Worm (Caenorhabditis elegans) whole organism, late embryonic: ENCODE data around the gene mrps-17.

Experiments used
- K09A11.1 ChIP-seq: sonication (generic microtip); optimal IDR thresholded peaks from 2 replicates; lab custom pipeline; 2017; ENCODE audit warnings: antibody characterized with exemption, mild to moderate bottlenecking, missing genetic modification characterization, missing compliant biosample characterization; ENCODE audit not compliant: insufficient read depth
- ceh-31 ChIP-seq: sonication (generic microtip); optimal IDR thresholded peaks from 2 replicates; lab custom pipeline; 2016; ENCODE audit warnings: missing genetic modification characterization, missing compliant biosample characterization
- ceh-45 ChIP-seq: fragments of 200-800 bp; sonication (Bioruptor generic); IDR thresholded peaks from 2 replicates; pipeline ENCODE4 v1.3.6; 2022; ENCODE audit warnings: missing genetic modification reagents, missing genetic modification characterization, missing compliant biosample characterization
- madf-2 ChIP-seq: sonication (generic microtip); optimal IDR thresholded peaks from 2 replicates; lab custom pipeline; 2017; ENCODE audit warnings: missing genetic modification characterization, missing compliant biosample characterization
- odd-2 ChIP-seq: sonication (generic microtip); optimal IDR thresholded peaks from 2 replicates; lab custom pipeline; 2017; ENCODE audit warnings: antibody characterized with exemption, mild to moderate bottlenecking, missing genetic modification characterization, missing compliant biosample characterization
- ttx-3 ChIP-seq: sonication (generic microtip); optimal IDR thresholded peaks from 2 replicates; lab custom pipeline; 2016; ENCODE audit warnings: missing genetic modification reagents, missing genetic modification characterization, missing compliant biosample characterization
- unc-3 ChIP-seq, 2 experiments: fragments of 200-800 bp in 1 of 2; sonication (Bioruptor generic) in 1 of 2; sonication (generic microtip) in 1 of 2; conservative IDR thresholded peaks in 1 of 2; optimal IDR thresholded peaks in 1 of 2; 2 replicates each; pipeline versions ENCODE4 v1.3.6 to Lab custom; 2016 to 2022; ENCODE audit warnings: missing compliant biosample characterization in 2 of 2, missing genetic modification characterization in 2 of 2, missing genetic modification reagents in 1 of 2
- unc-86 ChIP-seq: sonication (generic microtip); optimal IDR thresholded peaks from 2 replicates; lab custom pipeline; 2016; ENCODE audit warnings: missing genetic modification characterization, missing compliant biosample characterization

ce11 chrIII:6464113-6464571 is 32.5 kb upstream of the mrps-17 start:
- TF ChIP-seq ttx-3 (tag; lab: Kevin White, UChicago) (no peak), madf-2 (tag; lab: Kevin White, UChicago) (no peak), unc-86 (tag; lab: Kevin White, UChicago) (no peak), ceh-31 (tag; lab: Kevin White, UChicago) (peak; percentile 75), K09A11.1 (tag; lab: Kevin White, UChicago) (no peak), odd-2 (tag; lab: Kevin White, UChicago) (no peak), ceh-45 (no peak), unc-3 (GFP tag; conservative IDR thresholded peaks at IDR 0.05; lab: Robert Waterston, UW) (peak; percentile 41; the same call in 1 of the 2 replicates), unc-3 (tag; optimal IDR thresholded peaks at IDR 0.05; lab: Kevin White, UChicago) (no peak)
